Fruit fly (Drosophila melanogaster) Kc167 (cell line): ENCODE results near the gene CG17672.

Source experiments
- Myc ChIP-seq: fragments of >200 bp; optimal IDR thresholded peaks from 2 replicates; lab custom pipeline; 2017; ENCODE audit warnings: missing external identifiers
- Sin3A ChIP-seq: fragments of >200 bp; optimal IDR thresholded peaks from 2 replicates; lab custom pipeline; 2018; ENCODE audit warnings: missing external identifiers
- h ChIP-seq: fragments of >200 bp; optimal IDR thresholded peaks from 3 replicates; lab custom pipeline; 2018; ENCODE audit warnings: missing external identifiers
- insv ChIP-seq: fragments of >200 bp; optimal IDR thresholded peaks from 3 replicates; lab custom pipeline; 2018; ENCODE audit warnings: missing external identifiers
- psq ChIP-seq: fragments of >200 bp; optimal IDR thresholded peaks from 2 replicates; lab custom pipeline; 2017; ENCODE audit warnings: missing external identifiers
- ttk ChIP-seq: sonication (Bioruptor generic); optimal IDR thresholded peaks from 2 replicates; lab custom pipeline; 2017; ENCODE audit warnings: missing external identifiers

CG17672 gene

dm6 chr3L:13028740-13029139, at the start of gene CG17672:
TSS of gene CG17672 (plus strand) at chr3L:13028962.
- TF ChIP-seq h (lab: Kevin White, UChicago) (no peak), psq (lab: Kevin White, UChicago) (no peak), insv (no peak)

DNA sequence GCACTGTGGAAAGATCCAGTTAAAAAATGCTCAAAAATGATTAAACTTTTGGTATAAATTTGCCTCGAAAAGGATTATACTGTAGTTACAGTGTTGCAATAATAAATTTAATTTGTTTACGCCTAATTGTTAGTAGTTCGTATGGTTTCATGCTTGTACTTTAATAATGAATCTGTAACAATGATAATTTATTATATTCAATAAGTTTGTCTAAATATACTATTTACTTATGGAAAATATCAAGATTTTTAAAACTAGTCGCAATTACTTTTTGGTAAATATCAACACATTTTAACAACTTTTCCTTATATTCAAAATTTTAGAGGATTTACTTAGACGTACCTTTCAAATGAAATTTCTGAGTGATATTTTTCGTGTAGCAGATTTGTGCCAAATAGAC, 33.9 kb upstream of the CG17672 start, which contains the start of gene CG11262:
CG11262 (plus strand) TSS at position 301 of the 400 bp plus-strand sequence.
- no peak for TF ChIP-seq ttk (lab: Kevin White, UChicago)
- TF ChIP-seq h (lab: Kevin White, UChicago) = no peak
- no peak for TF ChIP-seq insv
- TF ChIP-seq psq (lab: Kevin White, UChicago) = no peak
- TF ChIP-seq Sin3A (lab: Kevin White, UChicago) = no peak
- TF ChIP-seq Myc = no peak

- TF ChIP-seq insv (no peak), psq (lab: Kevin White, UChicago) (no peak), ttk (lab: Kevin White, UChicago) (no peak), Sin3A (lab: Kevin White, UChicago) (no peak), Myc (no peak), h (lab: Kevin White, UChicago) (no peak)
Observed at dm6 chr3L:13006490-13006889, 22.3 kb upstream of the CG17672 start, which contains the start of gene CG11263. TSS of gene CG11263 (plus strand) at chr3L:13006817.

DNA sequence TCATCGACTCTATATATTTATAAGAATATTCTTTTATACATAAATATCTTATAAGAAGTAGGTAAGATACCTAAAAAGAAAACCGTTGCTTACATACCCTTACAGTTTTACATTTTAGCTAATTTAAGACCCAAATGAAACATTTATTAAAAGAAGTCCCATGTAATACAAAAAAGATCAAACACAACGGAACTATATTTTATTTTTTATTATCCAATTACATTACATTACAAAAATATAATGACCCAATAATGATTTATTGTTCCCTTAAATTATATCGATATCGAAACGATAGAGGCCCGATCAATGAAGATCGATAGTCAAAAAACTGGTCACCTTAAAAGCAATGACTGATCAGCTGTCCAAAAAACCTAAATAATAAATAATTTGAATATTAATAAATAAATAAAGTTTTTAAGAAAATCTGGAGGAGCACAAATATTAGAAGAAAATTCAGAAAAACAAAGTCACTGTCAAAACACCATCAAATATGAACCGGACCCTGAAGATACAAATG, 20.8 kb upstream of the CG17672 start:
- TF ChIP-seq insv = no peak
- no peak for TF ChIP-seq Myc
- TF ChIP-seq psq (lab: Kevin White, UChicago) = no peak
- TF ChIP-seq h (lab: Kevin White, UChicago) = no peak
- no peak for TF ChIP-seq Sin3A (lab: Kevin White, UChicago)
- no peak for TF ChIP-seq ttk (lab: Kevin White, UChicago)

dm6 chr3L:13011511-13011910, 17.3 kb upstream of the CG17672 start, which contains the start of gene Cul6:
TSS of gene Cul6 (minus strand) at chr3L:13011685.
- TF ChIP-seq psq (lab: Kevin White, UChicago) (no peak), h (lab: Kevin White, UChicago) (no peak), Myc (no peak), ttk (lab: Kevin White, UChicago) (no peak), insv (no peak), Sin3A (lab: Kevin White, UChicago) (no peak)

DNA sequence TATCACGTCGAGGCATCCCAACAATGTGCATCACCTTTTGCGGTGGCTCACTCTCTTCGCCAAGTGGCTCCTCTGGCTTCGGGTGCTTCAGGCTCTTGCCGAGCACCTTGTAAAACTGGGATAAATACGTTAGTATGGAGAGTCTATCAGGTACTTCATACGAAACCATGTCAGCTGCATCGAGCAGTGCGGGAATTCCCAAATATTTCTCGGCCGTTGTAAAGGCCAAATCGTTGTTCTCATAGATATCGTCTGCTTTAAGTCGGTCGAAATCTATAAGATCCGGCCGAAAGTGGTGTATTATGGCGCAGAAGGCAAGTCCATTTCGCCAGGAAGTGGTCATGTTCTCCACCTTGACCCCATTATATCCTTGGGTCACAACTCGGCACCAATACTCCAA, 14.1 kb upstream of the CG17672 start:
- TF ChIP-seq ttk (lab: Kevin White, UChicago) (no peak), h (lab: Kevin White, UChicago) (no peak), Myc (no peak), Sin3A (lab: Kevin White, UChicago) (no peak), insv (no peak), psq (lab: Kevin White, UChicago) (no peak)

- TF ChIP-seq insv = no peak
- TF ChIP-seq h (lab: Kevin White, UChicago) = no peak
- TF ChIP-seq ttk (lab: Kevin White, UChicago) = no peak
- no peak for TF ChIP-seq psq (lab: Kevin White, UChicago)
- no peak for TF ChIP-seq Myc
- TF ChIP-seq Sin3A (lab: Kevin White, UChicago) = no peak
Observed at dm6 chr3L:13015195-13015822, 13.5 kb upstream of the CG17672 start, which contains the start of gene MICAL-like. TSS of gene MICAL-like (minus strand) at chr3L:13015332.

- TF ChIP-seq Myc (no peak), insv (no peak), h (lab: Kevin White, UChicago) (no peak), psq (lab: Kevin White, UChicago) (no peak), ttk (lab: Kevin White, UChicago) (no peak), Sin3A (lab: Kevin White, UChicago) (no peak)
Observed at dm6 chr3L:13015823-13016465, 12.8 kb upstream of the CG17672 start, which contains the start of gene CG11267. TSS of gene CG11267 (plus strand) at chr3L:13016050.

dm6 chr3L:13017803-13018324, 10.9 kb upstream of the CG17672 start, which contains the start of the genes mRpL20 and Icmt:
TSS of gene mRpL20 (minus strand) at chr3L:13017867.
TSS of gene Icmt (plus strand) at chr3L:13018266.
- no peak for TF ChIP-seq psq (lab: Kevin White, UChicago)
- no peak for TF ChIP-seq insv
- no peak for TF ChIP-seq Sin3A (lab: Kevin White, UChicago)
- TF ChIP-seq Myc = no peak
- TF ChIP-seq ttk (lab: Kevin White, UChicago) = no peak
- TF ChIP-seq h (lab: Kevin White, UChicago) = no peak

DNA sequence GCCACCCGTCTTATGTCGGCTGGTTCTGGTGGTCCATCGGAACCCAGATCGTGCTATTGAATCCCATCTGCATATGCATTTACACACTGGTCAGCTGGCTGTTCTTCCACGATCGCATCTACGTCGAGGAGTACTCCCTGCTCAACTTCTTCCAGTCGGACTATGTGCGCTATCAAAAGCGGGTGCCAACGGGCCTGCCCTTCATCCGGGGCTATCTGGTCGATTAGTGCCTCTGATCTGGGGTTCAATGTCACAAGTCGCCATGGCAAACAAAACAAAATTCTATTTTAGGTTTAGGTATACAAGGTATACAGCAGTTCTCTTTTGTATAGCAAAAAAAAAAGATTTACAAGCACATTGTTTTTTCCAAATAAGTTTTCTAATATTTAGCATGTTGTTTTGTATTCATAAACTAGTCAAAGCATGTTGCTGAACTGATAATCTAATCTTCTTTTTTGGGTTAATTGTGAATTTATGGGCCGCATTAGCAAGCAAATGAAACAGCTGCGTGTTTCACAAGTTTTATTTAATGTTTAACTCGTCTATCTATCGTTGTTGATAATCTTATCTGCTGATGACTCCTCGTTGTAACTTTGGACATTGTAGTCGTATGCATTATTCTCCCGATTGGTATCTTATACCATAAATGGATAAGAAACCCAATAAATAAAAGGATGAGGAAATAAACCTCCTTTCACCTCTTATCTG, 9.4 kb upstream of the CG17672 start:
- no peak for TF ChIP-seq insv
- no peak for TF ChIP-seq Myc
- TF ChIP-seq h (lab: Kevin White, UChicago) = no peak
- no peak for TF ChIP-seq psq (lab: Kevin White, UChicago)
- TF ChIP-seq ttk (lab: Kevin White, UChicago) = no peak
- TF ChIP-seq Sin3A (lab: Kevin White, UChicago) = no peak

DNA sequence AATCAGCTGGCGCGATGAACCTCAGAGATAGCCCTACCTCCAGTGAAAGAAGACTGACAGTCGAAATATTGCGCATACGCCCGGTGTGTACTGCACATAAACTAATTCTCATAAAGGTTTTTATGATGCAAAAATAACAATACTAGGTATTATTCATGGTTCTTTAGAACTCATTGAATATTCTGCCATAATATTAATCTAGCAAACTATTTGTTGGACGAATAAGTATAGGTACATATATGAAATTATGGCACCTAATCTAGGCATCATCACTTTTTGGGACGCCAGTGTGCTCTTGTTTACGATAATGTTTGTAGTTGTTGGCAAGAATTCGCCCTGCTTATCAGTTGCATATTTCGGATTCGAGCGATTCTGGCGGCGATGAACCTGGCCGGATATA, 7.0 kb upstream of the CG17672 start:
- no peak for TF ChIP-seq psq (lab: Kevin White, UChicago)
- TF ChIP-seq h (lab: Kevin White, UChicago) = no peak
- no peak for TF ChIP-seq ttk (lab: Kevin White, UChicago)
- TF ChIP-seq Sin3A (lab: Kevin White, UChicago) = no peak
- no peak for TF ChIP-seq Myc
